Worm (Caenorhabditis elegans) whole organism, L2 larva: ENCODE measurements around the gene K09D9.14.
A peak's percentile ranks its signal among the peaks of the same experiment; 100 is the strongest.

Experiments
- ZK546.5 ChIP-seq: sonication (generic microtip); optimal IDR thresholded peaks from 2 replicates; lab custom pipeline; 2017; ENCODE audit warnings: missing biosample characterization, missing genetic modification characterization
- ama-1 ChIP-seq: fragments of 150-350 bp; optimal IDR thresholded peaks from 2 replicates; lab custom pipeline; 2018; ENCODE audit warnings: inconsistent platforms
- egl-27 ChIP-seq: sonication (generic microtip); optimal IDR thresholded peaks from 3 replicates; lab custom pipeline; 2017; ENCODE audit warnings: missing biosample characterization, missing genetic modification reagents, missing genetic modification characterization
- lin-11 ChIP-seq: fragments of 150-350 bp; sonication (generic microtip); optimal IDR thresholded peaks from 2 replicates; lab custom pipeline; 2014; ENCODE audit warnings: missing biosample characterization, missing genetic modification characterization, inconsistent platforms, mixed read lengths
- lin-39 ChIP-seq: fragments of 150-350 bp; optimal IDR thresholded peaks from 2 replicates; lab custom pipeline; 2014; ENCODE audit warnings: missing biosample characterization, missing genetic modification reagents, missing genetic modification characterization
- lsy-2 ChIP-seq, 2 experiments: fragments of 150-350 bp in 1 of 2; sonication (generic microtip) in 1 of 2; optimal IDR thresholded peaks; 2 replicates each; lab custom pipeline; 2014 to 2017; ENCODE audit warnings: missing biosample characterization in 2 of 2, missing genetic modification characterization in 2 of 2
- nhr-10 ChIP-seq: sonication (generic microtip); optimal IDR thresholded peaks from 2 replicates; lab custom pipeline; 2017; ENCODE audit warnings: missing biosample characterization, missing genetic modification characterization
- nhr-237 ChIP-seq: fragments of 150-350 bp; optimal IDR thresholded peaks from 2 replicates; lab custom pipeline; 2014; ENCODE audit warnings: missing biosample characterization, missing genetic modification characterization
- nhr-25 ChIP-seq: fragments of 150-350 bp; sonication (generic microtip); optimal IDR thresholded peaks from 3 replicates; lab custom pipeline; 2014; ENCODE audit warnings: missing biosample characterization, missing genetic modification characterization
- nhr-77 ChIP-seq: fragments of 150-350 bp; optimal IDR thresholded peaks from 2 replicates; lab custom pipeline; 2014; ENCODE audit warnings: missing biosample characterization, missing genetic modification characterization
- sma-9 ChIP-seq, 2 experiments: fragments of 150-350 bp in 1 of 2; sonication (generic microtip) in 1 of 2; optimal IDR thresholded peaks; 2 replicates each; lab custom pipeline; 2014 to 2016; ENCODE audit warnings: missing genetic modification characterization in 2 of 2, mild to moderate bottlenecking in 1 of 2, missing biosample characterization in 1 of 2, missing compliant biosample characterization in 1 of 2, missing genetic modification reagents in 1 of 2, moderate library complexity in 1 of 2
- unc-62 ChIP-seq: fragments of 150-350 bp; optimal IDR thresholded peaks from 2 replicates; lab custom pipeline; 2014; ENCODE audit warnings: missing biosample characterization, missing genetic modification reagents, missing genetic modification characterization
- ztf-11 ChIP-seq: sonication (generic microtip); optimal IDR thresholded peaks from 2 replicates; lab custom pipeline; 2017; ENCODE audit warnings: missing biosample characterization, missing genetic modification characterization
- ztf-4 ChIP-seq: fragments of 150-350 bp; optimal IDR thresholded peaks from 2 replicates; lab custom pipeline; 2014; ENCODE audit warnings: missing biosample characterization, missing genetic modification characterization

ce11 chrV:3987616-3988015 lies 34.1 kb downstream of the K09D9.14 start, which contains the start of gene nlp-28:
- no peak for TF ChIP-seq lin-39 (tag; lab: Kevin White, UChicago)
- TF ChIP-seq ztf-4 (tag; lab: Kevin White, UChicago): no peak
- TF ChIP-seq egl-27 (tag; lab: Kevin White, UChicago): no peak
- no peak for TF ChIP-seq lsy-2 (tag; optimal IDR thresholded peaks at IDR 0.05; lab: Kevin White, UChicago)
- TF ChIP-seq lin-11 (tag; lab: Kevin White, UChicago): no peak
- peak; percentile 5 for TF ChIP-seq sma-9 (GFP tag; optimal IDR thresholded peaks at IDR 0.05; lab: Kevin White, UChicago)
- no peak for TF ChIP-seq sma-9 (tag; optimal IDR thresholded peaks at IDR 0.05; lab: Kevin White, UChicago)
- no peak for TF ChIP-seq ama-1 (lab: Kevin White, UChicago)
- TF ChIP-seq ZK546.5 (tag; lab: Kevin White, UChicago): no peak
- no peak for TF ChIP-seq nhr-77
- TF ChIP-seq unc-62 (GFP tag; lab: Kevin White, UChicago): no peak
- no peak for TF ChIP-seq nhr-237 (tag; lab: Kevin White, UChicago)
- TF ChIP-seq nhr-10 (tag; lab: Kevin White, UChicago): no peak
- TF ChIP-seq ztf-11 (tag; lab: Kevin White, UChicago): no peak
- no peak for TF ChIP-seq nhr-25 (tag; lab: Kevin White, UChicago)
